Worm (Caenorhabditis elegans) whole organism, L1 larva: ENCODE data around the gene T26H5.9.

Experiments used
- dpl-1 ChIP-seq, 3 experiments: fragments of 150-350 bp in 2 of 3; sonication (generic microtip) in 1 of 3; optimal IDR thresholded peaks; 2 replicates each; lab custom pipeline; 2014 to 2017; ENCODE audit warnings: missing biosample characterization in 3 of 3, missing genetic modification characterization in 3 of 3, missing genetic modification reagents in 3 of 3
- lin-39 ChIP-seq: fragments of 150-350 bp; optimal IDR thresholded peaks from 2 replicates; lab custom pipeline; 2014; ENCODE audit warnings: missing biosample characterization, missing genetic modification reagents, missing genetic modification characterization
- mdl-1 ChIP-seq, 2 experiments: fragments of 150-350 bp; optimal IDR thresholded peaks; 2 replicates each; lab custom pipeline; 2014 to 2017; ENCODE audit warnings: missing biosample characterization in 2 of 2, missing genetic modification characterization in 2 of 2, inconsistent platforms in 1 of 2
- mep-1 ChIP-seq: fragments of 150-350 bp; optimal IDR thresholded peaks from 2 replicates; lab custom pipeline; 2014; ENCODE audit warnings: missing biosample characterization, missing genetic modification characterization
- nhr-85 ChIP-seq: sonication (generic microtip); peaks from one replicate; lab custom pipeline; 2016; ENCODE audit warnings: missing genetic modification characterization, inconsistent platforms, missing compliant biosample characterization
- nhr-90 ChIP-seq: sonication (generic microtip); optimal IDR thresholded peaks from 2 replicates; lab custom pipeline; 2016; ENCODE audit warnings: mild to moderate bottlenecking, missing genetic modification characterization, missing compliant biosample characterization; ENCODE audit not compliant: poor library complexity
- pax-3 ChIP-seq: fragments of 200-800 bp; sonication (Bioruptor generic); optimal IDR thresholded peaks from 2 replicates; lab custom pipeline; 2018; ENCODE audit warnings: mild to moderate bottlenecking, missing genetic modification characterization, moderate library complexity, missing compliant biosample characterization
- snpc-4 ChIP-seq: fragments of 150-350 bp; optimal IDR thresholded peaks from 2 replicates; lab custom pipeline; 2014; ENCODE audit warnings: missing biosample characterization, missing genetic modification characterization
- unc-130 ChIP-seq: fragments of 150-350 bp; optimal IDR thresholded peaks from 2 replicates; lab custom pipeline; 2017; ENCODE audit warnings: missing biosample characterization, missing genetic modification characterization, inconsistent platforms

DNA sequence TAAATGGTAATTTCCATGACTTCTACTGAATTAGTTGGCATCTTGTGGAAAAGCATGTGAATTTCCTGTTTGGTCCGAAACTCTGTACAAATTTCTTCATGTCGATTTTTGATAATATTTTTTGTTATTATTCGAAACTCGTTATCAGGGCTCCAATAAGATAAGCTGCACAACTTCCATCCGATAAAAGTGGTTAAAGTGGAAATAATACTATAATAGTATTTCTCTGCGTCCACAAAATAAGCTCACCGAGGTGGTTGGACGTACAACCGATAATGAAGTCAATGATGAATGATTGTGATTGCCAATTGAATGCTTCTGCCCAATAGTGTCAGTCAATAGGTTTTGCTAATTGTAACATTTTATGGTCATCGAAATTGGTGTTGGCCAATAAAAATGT, 3.7 kb downstream of the T26H5.9 start, which contains the start of gene T26H5.4:
- TF ChIP-seq dpl-1 (GFP tag; optimal IDR thresholded peaks at IDR 0.05; lab: Kevin White, UChicago), result no peak
- no peak for TF ChIP-seq unc-130 (tag; lab: Kevin White, UChicago)
- no peak for TF ChIP-seq mep-1 (tag; lab: Kevin White, UChicago)
- no peak for TF ChIP-seq nhr-85 (tag; lab: Kevin White, UChicago)
- no peak for TF ChIP-seq lin-39
- no peak for TF ChIP-seq snpc-4
- TF ChIP-seq mdl-1 (tag; optimal IDR thresholded peaks at IDR 0.05; lab: Kevin White, UChicago), result no peak
- no peak for TF ChIP-seq pax-3 (tag; lab: Kevin White, UChicago)
- TF ChIP-seq nhr-90 (tag; lab: Kevin White, UChicago), result no peak
